Worm (Caenorhabditis elegans) whole organism, L4 larva: ENCODE data around the gene cpd-2.

Experiments
- ces-1 ChIP-seq: fragments of 150-350 bp; sonication (generic microtip); optimal IDR thresholded peaks from 4 replicates; lab custom pipeline; 2014; ENCODE audit warnings: missing biosample characterization, missing genetic modification reagents, missing genetic modification characterization
- lim-7 ChIP-seq: fragments of 200-800 bp; sonication (Bioruptor generic); IDR thresholded peaks from 2 replicates; pipeline ENCODE4 v1.3.6; 2022; ENCODE audit warnings: missing genetic modification characterization, missing compliant biosample characterization
- nhr-76 ChIP-seq: fragments of 150-350 bp; optimal IDR thresholded peaks from 2 replicates; lab custom pipeline; 2014; ENCODE audit warnings: missing biosample characterization, missing genetic modification characterization
- unc-130 ChIP-seq: sonication (generic microtip); optimal IDR thresholded peaks from 2 replicates; lab custom pipeline; 2016; ENCODE audit warnings: missing genetic modification reagents, missing genetic modification characterization, missing compliant biosample characterization

DNA sequence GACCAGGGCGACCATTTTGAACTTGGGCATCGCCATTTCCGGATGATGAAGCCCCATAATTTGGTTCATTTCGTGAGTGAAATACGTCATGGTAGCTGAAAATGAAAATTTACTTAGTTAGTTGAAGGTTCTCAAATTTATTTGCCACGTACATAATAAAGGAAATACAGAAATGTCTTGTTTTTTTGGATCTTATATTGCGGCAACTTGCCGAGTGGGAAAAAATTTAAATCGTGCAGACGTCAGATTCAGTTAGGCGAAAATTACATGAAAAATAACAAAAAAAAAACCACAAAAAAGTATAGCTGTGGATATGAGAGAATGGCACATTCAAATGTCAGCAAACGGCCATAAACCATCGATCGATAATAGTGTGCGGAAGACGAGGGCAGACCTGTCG is 9.2 kb downstream of the cpd-2 start, which contains the start of gene T27A8.2:
- TF ChIP-seq unc-130 (no peak), lim-7 (no peak), ces-1 (no peak), nhr-76 (no peak)
